Worm (Caenorhabditis elegans) whole organism, young adult: ENCODE data around the gene plk-3.

ENCODE experiments used
- B0261.1 ChIP-seq: sonication (generic microtip); optimal IDR thresholded peaks from 2 replicates; lab custom pipeline; 2016; ENCODE audit warnings: mild to moderate bottlenecking, missing genetic modification characterization, moderate library complexity, missing compliant biosample characterization
- F10E7.11 ChIP-seq: sonication (generic microtip); optimal IDR thresholded peaks from 2 replicates; lab custom pipeline; 2017; ENCODE audit warnings: mild to moderate bottlenecking, missing genetic modification characterization, moderate library complexity, missing compliant biosample characterization
- F22D6.2 ChIP-seq: sonication (generic microtip); optimal IDR thresholded peaks from 2 replicates; lab custom pipeline; 2016; ENCODE audit warnings: mild to moderate bottlenecking, missing genetic modification characterization, missing compliant biosample characterization
- F23B12.7 ChIP-seq: sonication (generic microtip); optimal IDR thresholded peaks from 2 replicates; lab custom pipeline; 2017; ENCODE audit warnings: missing genetic modification characterization, mild to moderate bottlenecking, missing compliant biosample characterization, antibody characterized with exemption, moderate library complexity; ENCODE audit not compliant: insufficient read depth
- Y53F4B.3 ChIP-seq: fragments of 200-800 bp; sonication (Bioruptor generic); IDR thresholded peaks from 2 replicates; pipeline ENCODE4 v1.3.6; 2022; ENCODE audit warnings: missing genetic modification reagents, missing genetic modification characterization, missing compliant biosample characterization
- Y56A3A.18 ChIP-seq: fragments of 200-800 bp; sonication (Bioruptor generic); IDR thresholded peaks from 2 replicates; pipeline ENCODE4 v1.3.6; 2022; ENCODE audit warnings: missing genetic modification reagents, missing genetic modification characterization, missing compliant biosample characterization
- attf-3 ChIP-seq: fragments of 200-800 bp; sonication (Bioruptor generic); conservative IDR thresholded peaks from 2 replicates; pipeline ENCODE4 v1.3.6; 2022; ENCODE audit warnings: missing genetic modification reagents, missing genetic modification characterization, missing compliant biosample characterization
- attf-5 ChIP-seq: fragments of 200-800 bp; sonication (Bioruptor generic); optimal IDR thresholded peaks from 2 replicates; lab custom pipeline; 2018; ENCODE audit warnings: mild to moderate bottlenecking, missing genetic modification characterization, missing compliant biosample characterization
- attf-6 ChIP-seq: fragments of 200-800 bp; sonication (Bioruptor generic); IDR thresholded peaks from 2 replicates; pipeline ENCODE4 v1.3.6; 2022; ENCODE audit warnings: missing genetic modification reagents, missing genetic modification characterization, missing compliant biosample characterization
- bed-1 ChIP-seq: fragments of 200-800 bp; sonication (Bioruptor generic); IDR thresholded peaks from 2 replicates; pipeline ENCODE4 v1.3.6; 2022; ENCODE audit warnings: missing genetic modification reagents, missing genetic modification characterization, missing compliant biosample characterization
- ceh-40 ChIP-seq: fragments of 200-800 bp; sonication (Bioruptor generic); IDR thresholded peaks from 2 replicates; pipeline ENCODE4 v1.3.6; 2022; ENCODE audit warnings: missing genetic modification characterization, missing compliant biosample characterization
- dpff-1 ChIP-seq: sonication (generic microtip); optimal IDR thresholded peaks from 2 replicates; lab custom pipeline; 2017; ENCODE audit warnings: mild to moderate bottlenecking, missing genetic modification characterization, missing compliant biosample characterization
- dpl-1 ChIP-seq: fragments of 150-350 bp; optimal IDR thresholded peaks from 2 replicates; lab custom pipeline; 2014; ENCODE audit warnings: missing biosample characterization, missing genetic modification reagents, missing genetic modification characterization
- egrh-3 ChIP-seq: fragments of 200-800 bp; sonication (Bioruptor generic); IDR thresholded peaks from 2 replicates; pipeline ENCODE4 v1.3.6; 2022; ENCODE audit warnings: missing genetic modification reagents, missing genetic modification characterization, missing compliant biosample characterization
- fkh-3 ChIP-seq: sonication (generic microtip); optimal IDR thresholded peaks from 2 replicates; lab custom pipeline; 2016; ENCODE audit warnings: mild to moderate bottlenecking, missing genetic modification characterization, missing compliant biosample characterization
- hlh-12 ChIP-seq: sonication (generic microtip); optimal IDR thresholded peaks from 2 replicates; lab custom pipeline; 2016; ENCODE audit warnings: missing genetic modification characterization, missing compliant biosample characterization
- hlh-26 ChIP-seq: fragments of 200-800 bp; sonication (Bioruptor generic); conservative IDR thresholded peaks from 2 replicates; pipeline ENCODE4 v1.3.6; 2022; ENCODE audit warnings: missing genetic modification reagents, missing genetic modification characterization, missing compliant biosample characterization
- hmg-1.2 ChIP-seq: fragments of 200-800 bp; sonication (Bioruptor generic); IDR thresholded peaks from 2 replicates; pipeline ENCODE4 v1.3.6; 2022; ENCODE audit warnings: missing genetic modification reagents, missing genetic modification characterization, missing compliant biosample characterization
- hrde-1 ChIP-seq: sonication (generic microtip); optimal IDR thresholded peaks from 2 replicates; lab custom pipeline; 2016; ENCODE audit warnings: missing genetic modification characterization, mild to moderate bottlenecking, missing compliant biosample characterization, moderate library complexity, missing genotype, missing genetic modification reagents, borderline replicate concordance
- lag-1 ChIP-seq: fragments of 200-800 bp; sonication (Bioruptor generic); IDR thresholded peaks from 2 replicates; pipeline ENCODE4 v1.3.6; 2022; ENCODE audit warnings: missing genetic modification reagents, missing genetic modification characterization, missing compliant biosample characterization
- lin-35 ChIP-seq, 3 experiments: fragments of 150-350 bp in 2 of 3; sonication (generic microtip) in 1 of 3; optimal IDR thresholded peaks; 2 replicates each; lab custom pipeline; 2014 to 2018; ENCODE audit warnings: missing biosample characterization in 3 of 3, missing genetic modification characterization in 3 of 3, missing genetic modification reagents in 3 of 3
- lin-40 ChIP-seq: sonication (generic microtip); optimal IDR thresholded peaks from 2 replicates; lab custom pipeline; 2016; ENCODE audit warnings: missing genetic modification characterization, mild to moderate bottlenecking, missing compliant biosample characterization, missing genotype, missing genetic modification reagents
- madf-3 ChIP-seq: fragments of 200-800 bp; sonication (Bioruptor generic); IDR thresholded peaks from 2 replicates; pipeline ENCODE4 v1.3.6; 2022; ENCODE audit warnings: missing genetic modification reagents, missing genetic modification characterization, missing compliant biosample characterization
- mel-28 ChIP-seq: sonication (generic microtip); optimal IDR thresholded peaks from 2 replicates; lab custom pipeline; 2016; ENCODE audit warnings: borderline replicate concordance, mild to moderate bottlenecking, missing genetic modification characterization, missing compliant biosample characterization
- mes-4 ChIP-seq: sonication (generic microtip); optimal IDR thresholded peaks from 2 replicates; lab custom pipeline; 2016; ENCODE audit warnings: missing genotype, missing genetic modification characterization, missing compliant biosample characterization
- mxl-1 ChIP-seq: sonication (generic microtip); optimal IDR thresholded peaks from 2 replicates; lab custom pipeline; 2016; ENCODE audit warnings: missing genetic modification characterization, missing compliant biosample characterization
- nhr-179 ChIP-seq: sonication (generic microtip); optimal IDR thresholded peaks from 2 replicates; lab custom pipeline; 2016; ENCODE audit warnings: mild to moderate bottlenecking, missing genetic modification characterization, missing compliant biosample characterization
- nhr-80 ChIP-seq: sonication (generic microtip); optimal IDR thresholded peaks from 2 replicates; lab custom pipeline; 2016; ENCODE audit warnings: missing genetic modification characterization, missing compliant biosample characterization
- pbrm-1 ChIP-seq: fragments of 200-800 bp; sonication (Bioruptor generic); IDR thresholded peaks from 2 replicates; pipeline ENCODE4 v1.3.6; 2022; ENCODE audit warnings: missing genetic modification reagents, missing genetic modification characterization, missing compliant biosample characterization
- pha-4 ChIP-seq: fragments of 150-350 bp; sonication (generic microtip); optimal IDR thresholded peaks from 2 replicates; lab custom pipeline; 2014; ENCODE audit warnings: missing biosample characterization, missing genetic modification reagents, missing genetic modification characterization
- repo-1 ChIP-seq: sonication (generic microtip); optimal IDR thresholded peaks from 2 replicates; lab custom pipeline; 2017; ENCODE audit warnings: mild to moderate bottlenecking, missing genetic modification characterization, missing compliant biosample characterization
- sdz-38 ChIP-seq: sonication (generic microtip); optimal IDR thresholded peaks from 2 replicates; lab custom pipeline; 2016; ENCODE audit warnings: missing genotype, missing genetic modification characterization, missing compliant biosample characterization
- snpc-4 ChIP-seq, 5 experiments: fragments of 150-350 bp in 1 of 5; sonication (generic microtip) in 4 of 5; optimal IDR thresholded peaks; 2 replicates each; lab custom pipeline; 2014 to 2018; ENCODE audit warnings: missing genetic modification characterization in 5 of 5, missing biosample characterization in 3 of 5, antibody characterized with exemption in 2 of 5, mild to moderate bottlenecking in 2 of 5, missing compliant biosample characterization in 2 of 5, missing genotype in 2 of 5, moderate library complexity in 2 of 5, missing genetic modification reagents in 1 of 5
- tbp1 ChIP-seq: fragments of 200-800 bp; sonication (Bioruptor generic); optimal IDR thresholded peaks from 2 replicates; lab custom pipeline; 2018; ENCODE audit warnings: mild to moderate bottlenecking, missing genetic modification characterization, missing compliant biosample characterization
- tlf-1 ChIP-seq: fragments of 200-800 bp; sonication (Bioruptor generic); optimal IDR thresholded peaks from 2 replicates; lab custom pipeline; 2018; ENCODE audit warnings: mild to moderate bottlenecking, missing genetic modification characterization, missing compliant biosample characterization
- zim-3 ChIP-seq: sonication (generic microtip); optimal IDR thresholded peaks from 2 replicates; lab custom pipeline; 2017; ENCODE audit warnings: mild to moderate bottlenecking, missing genetic modification characterization, moderate library complexity, missing compliant biosample characterization
- ztf-18 ChIP-seq: sonication (generic microtip); optimal IDR thresholded peaks from 2 replicates; lab custom pipeline; 2016; ENCODE audit warnings: missing genotype, mild to moderate bottlenecking, missing genetic modification characterization, missing compliant biosample characterization

plk-3 gene

DNA sequence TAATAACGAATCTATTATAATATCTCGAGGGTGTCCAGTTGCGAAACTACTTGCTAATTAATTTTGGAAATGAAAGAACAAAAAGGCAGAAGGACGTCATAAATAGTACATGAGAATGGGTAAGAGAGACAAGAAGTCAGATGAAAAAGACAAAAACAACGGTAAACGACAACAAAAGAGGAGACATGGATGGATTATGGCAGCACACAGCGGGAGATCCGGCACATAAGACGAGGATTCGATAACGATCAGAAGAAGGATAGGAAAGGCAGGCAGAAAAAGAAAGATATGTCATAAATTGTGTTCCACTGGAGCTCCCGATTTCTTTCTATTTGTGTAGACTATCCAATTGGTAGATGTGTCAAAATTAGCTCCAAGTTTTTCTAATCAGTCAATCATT, 48.6 kb upstream of the plk-3 start:
- TF ChIP-seq F23B12.7 (tag; lab: Kevin White, UChicago) (no peak), mxl-1 (tag; lab: Kevin White, UChicago) (no peak), hrde-1 (tag; lab: Kevin White, UChicago) (no peak), tbp1 (GFP tag; lab: Kevin White, UChicago) (no peak), zim-3 (tag; lab: Kevin White, UChicago) (no peak), pbrm-1 (GFP tag; lab: Robert Waterston, UW) (no peak), ztf-18 (tag; lab: Kevin White, UChicago) (no peak), egrh-3 (GFP tag; lab: Robert Waterston, UW) (no peak), dpl-1 (GFP tag; lab: Kevin White, UChicago) (no peak)

DNA sequence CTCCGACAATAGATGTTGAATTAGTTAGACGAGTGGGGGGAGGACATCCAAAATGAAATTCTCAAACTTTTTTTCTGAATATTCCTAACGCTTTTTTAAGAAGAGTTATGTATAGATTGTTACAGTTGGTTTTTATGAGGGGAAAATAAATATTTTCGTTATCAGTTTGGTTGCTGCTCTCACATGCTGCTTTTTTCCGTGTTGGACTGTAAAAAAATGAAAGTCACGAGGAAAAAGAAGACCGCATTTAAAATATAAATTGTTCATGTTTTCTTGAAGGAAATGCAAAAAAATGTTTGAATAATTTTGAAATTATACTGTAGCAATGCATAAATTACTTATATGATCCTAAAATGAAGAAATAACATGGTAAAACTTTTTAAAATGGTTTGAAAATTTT, 47.8 kb upstream of the plk-3 start:
- TF ChIP-seq hlh-26 (GFP tag; lab: Robert Waterston, UW) (no peak), nhr-80 (tag; lab: Kevin White, UChicago) (peak; percentile 25), hlh-12 (tag; lab: Kevin White, UChicago) (no peak), egrh-3 (GFP tag; lab: Robert Waterston, UW) (no peak), B0261.1 (tag; lab: Kevin White, UChicago) (no peak), lin-35 (GFP tag; optimal IDR thresholded peaks at IDR 0.05; lab: Kevin White, UChicago) (no peak), bed-1 (GFP tag; lab: Robert Waterston, UW) (no peak), snpc-4 (GFP tag; optimal IDR thresholded peaks at IDR 0.05; lab: Kevin White, UChicago) (no peak), snpc-4 (tag; optimal IDR thresholded peaks at IDR 0.05; lab: Kevin White, UChicago) (no peak), pha-4 (tag; lab: Kevin White, UChicago) (no peak), F22D6.2 (tag; lab: Kevin White, UChicago) (no peak), madf-3 (no peak), dpff-1 (tag; lab: Kevin White, UChicago) (no peak), attf-6 (no peak), attf-3 (GFP tag; lab: Robert Waterston, UW) (0 out of 2 replicates have a peak, but pooled peaks have one; percentile 20), lin-40 (tag; lab: Kevin White, UChicago) (no peak), fkh-3 (no peak)

DNA sequence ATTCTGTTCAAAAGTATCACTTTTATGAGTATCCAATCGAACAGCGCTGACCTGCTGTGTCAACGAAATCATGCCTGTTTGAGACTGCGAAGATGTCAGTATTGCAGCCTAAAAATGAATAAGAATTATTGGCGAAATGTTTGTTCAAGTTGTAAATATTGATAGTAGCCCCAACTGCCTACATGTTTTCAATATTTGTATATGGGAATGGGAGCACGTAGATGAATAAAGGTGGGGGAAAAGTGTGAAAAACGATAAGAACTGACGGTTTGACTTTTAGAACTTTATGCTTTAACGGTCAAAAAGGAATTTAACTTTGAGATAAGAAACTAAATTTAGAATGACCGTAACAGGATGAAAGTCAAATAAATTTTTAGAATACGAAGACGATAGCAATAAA, 47.2 kb upstream of the plk-3 start:
- TF ChIP-seq ceh-40 = no peak
- no peak for TF ChIP-seq mel-28 (tag; lab: Kevin White, UChicago)
- no peak for TF ChIP-seq mes-4 (tag; lab: Kevin White, UChicago)
- no peak for TF ChIP-seq attf-5 (GFP tag; lab: Kevin White, UChicago)
- TF ChIP-seq F10E7.11 = no peak
- no peak for TF ChIP-seq hmg-1.2 (GFP tag; lab: Robert Waterston, UW)
- no peak for TF ChIP-seq nhr-179 (tag; lab: Kevin White, UChicago)
- no peak for TF ChIP-seq hlh-26 (GFP tag; lab: Robert Waterston, UW)
- TF ChIP-seq tbp1 (GFP tag; lab: Kevin White, UChicago) = no peak
- TF ChIP-seq Y56A3A.18 (GFP tag; lab: Robert Waterston, UW) = no peak
- no peak for TF ChIP-seq repo-1
- TF ChIP-seq sdz-38 (tag; lab: Kevin White, UChicago) = no peak
- no peak for TF ChIP-seq lin-35 (GFP tag; optimal IDR thresholded peaks at IDR 0.05; lab: Kevin White, UChicago)
- TF ChIP-seq Y53F4B.3 (GFP tag; lab: Robert Waterston, UW) = no peak
- TF ChIP-seq tlf-1 (GFP tag; lab: Kevin White, UChicago) = no peak
- TF ChIP-seq dpff-1 (tag; lab: Kevin White, UChicago) = no peak
- no peak for TF ChIP-seq lag-1
